Fruit fly (Drosophila melanogaster): ENCODE results near the gene CG12155.

CG12155 gene

dm6 chrX:7692740-7693064 is 35.9 kb upstream of the CG12155 start:
- TF ChIP-seq HLH3B (GFP tag; IDR thresholded peaks at IDR 0.05) (peak; percentile 72), ftz-f1 (GFP tag; optimal IDR thresholded peaks at IDR 0.05) (no peak), Myb (GFP tag; optimal IDR thresholded peaks at IDR 0.05) (peak; percentile 59), peb (GFP tag; IDR thresholded peaks at IDR 0.05) (peak; percentile 49; the same call in 1 of the 2 replicates), Nf-YA (GFP tag; IDR thresholded peaks at IDR 0.05) (peak; percentile 50), Optix (GFP tag; IDR thresholded peaks at IDR 0.05) (0 out of 3 replicates have a peak, but pooled peaks have one; percentile 29), CG1602 (GFP tag; optimal IDR thresholded peaks at IDR 0.05) (peak; percentile 33), sens-2 (GFP tag; IDR thresholded peaks at IDR 0.05) (peak; percentile 53; the same call in 1 of the 2 replicates), CG4617 (GFP tag; optimal IDR thresholded peaks at IDR 0.05; ENCODE audit: borderline replicate concordance) (no peak), CG10274 (GFP tag; optimal IDR thresholded peaks at IDR 0.05) (peak; percentile 11), CG14014 (GFP tag; IDR thresholded peaks at IDR 0.05) (peak; percentile 73), bcd (GFP tag; optimal IDR thresholded peaks at IDR 0.05) (peak; percentile 65), BtbVII (GFP tag; optimal IDR thresholded peaks at IDR 0.05) (peak; percentile 60), CG1647 (GFP tag; optimal IDR thresholded peaks at IDR 0.05) (peak; percentile 10), CG17829 (tag; optimal IDR thresholded peaks at IDR 0.05) (peak; percentile 54), Sry-δ (GFP tag; optimal IDR thresholded peaks at IDR 0.05) (peak; percentile 19), ind (GFP tag; optimal IDR thresholded peaks at IDR 0.05) (peak; percentile 71), BEAF-32 (GFP tag; optimal IDR thresholded peaks at IDR 0.05) (no peak), CG32772 (GFP tag; IDR thresholded peaks at IDR 0.05) (peak; percentile 64), CG11696 (GFP tag; IDR thresholded peaks at IDR 0.05) (peak; percentile 56; the same call in 1 of the 2 replicates), cad (GFP tag; optimal IDR thresholded peaks at IDR 0.05) (no peak), Doc2 (GFP tag; IDR thresholded peaks at IDR 0.05) (no peak), ro (GFP tag; IDR thresholded peaks at IDR 0.05) (no peak), Ets65A (GFP tag) (peak; percentile 91), Abd-B (GFP tag; optimal IDR thresholded peaks at IDR 0.05) (no peak), CG2875 (GFP tag; optimal IDR thresholded peaks at IDR 0.05) (peak; percentile 2), Max (GFP tag; optimal IDR thresholded peaks at IDR 0.05) (peak; percentile 21), CG2120 (GFP tag; optimal IDR thresholded peaks at IDR 0.05) (peak; percentile 89), sob (GFP tag; IDR thresholded peaks at IDR 0.05) (peak; percentile 71), CG8089 (GFP tag; optimal IDR thresholded peaks at IDR 0.05) (peak; percentile 25), CG12769 (tag; optimal IDR thresholded peaks at IDR 0.05) (peak; percentile 79), zfh1 (GFP tag; IDR thresholded peaks at IDR 0.05) (peak; percentile 75), mam (GFP tag; optimal IDR thresholded peaks at IDR 0.05) (peak; percentile 73), CG7987 (GFP tag; optimal IDR thresholded peaks at IDR 0.05) (no peak), CG12071 (GFP tag; optimal IDR thresholded peaks at IDR 0.05) (peak; percentile 51), CG9876 (GFP tag; optimal IDR thresholded peaks at IDR 0.05) (no peak), sc (optimal IDR thresholded peaks at IDR 0.05) (no peak), sc (GFP tag; optimal IDR thresholded peaks at IDR 0.05) (peak; percentile 17), stwl (tag; optimal IDR thresholded peaks at IDR 0.05) (no peak), CG12219 (GFP tag; optimal IDR thresholded peaks at IDR 0.05) (peak; percentile 56), CG4328 (GFP tag; optimal IDR thresholded peaks at IDR 0.05) (no peak), HHEX (GFP tag; optimal IDR thresholded peaks at IDR 0.05) (peak; percentile 66), CG16863 (GFP tag; optimal IDR thresholded peaks at IDR 0.05) (peak; percentile 35), ttk (GFP tag; IDR thresholded peaks at IDR 0.05) (peak; percentile 55; the same call in 1 of the 2 replicates), CG1792 (GFP tag; optimal IDR thresholded peaks at IDR 0.05) (peak; percentile 44), hkb (optimal IDR thresholded peaks at IDR 0.05) (no peak), hkb (GFP tag; IDR thresholded peaks at IDR 0.05) (peak; percentile 86), cg (GFP tag; optimal IDR thresholded peaks at IDR 0.05) (no peak), CG33213 (GFP tag; optimal IDR thresholded peaks at IDR 0.05) (peak; percentile 17), pnt (GFP tag; optimal IDR thresholded peaks at IDR 0.05) (peak; percentile 41), CG3163 (GFP tag; optimal IDR thresholded peaks at IDR 0.05) (peak; percentile 93), NC2α (GFP tag; optimal IDR thresholded peaks at IDR 0.05) (no peak), CG11723 (GFP tag; optimal IDR thresholded peaks at IDR 0.05) (peak; percentile 14)

All from whole organism, embryonic.